Worm (Caenorhabditis elegans): ENCODE data around the gene F56C4.2.

Gene F56C4.2

DNA sequence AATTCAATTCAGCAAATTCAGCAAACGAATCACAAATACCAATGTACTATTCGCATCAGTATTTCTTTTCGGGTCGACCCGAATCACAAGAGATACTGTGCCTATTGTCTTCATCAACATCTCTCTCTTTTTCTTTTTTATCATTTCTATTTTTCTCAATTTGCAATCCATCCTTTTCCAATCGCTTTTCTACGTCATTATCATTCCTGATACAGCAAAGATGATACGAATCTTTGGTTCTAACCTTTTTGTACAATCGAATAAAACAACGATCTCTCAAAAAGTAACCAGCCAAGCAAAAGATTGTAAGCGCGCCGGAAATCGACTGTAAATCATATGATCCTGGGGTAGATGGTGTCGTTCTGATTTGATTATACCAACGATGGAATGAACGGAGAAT is 29.2 kb upstream of the F56C4.2 start (continued):
- no peak for TF ChIP-seq lsy-27 (tag; optimal IDR thresholded peaks at IDR 0.05; ENCODE audit: borderline replicate concordance, insufficient read depth)
- no peak for TF ChIP-seq ztf-25 (GFP tag; IDR thresholded peaks at IDR 0.05)
- TF ChIP-seq F37B4.10 (GFP tag; IDR thresholded peaks at IDR 0.05) = no peak

DNA sequence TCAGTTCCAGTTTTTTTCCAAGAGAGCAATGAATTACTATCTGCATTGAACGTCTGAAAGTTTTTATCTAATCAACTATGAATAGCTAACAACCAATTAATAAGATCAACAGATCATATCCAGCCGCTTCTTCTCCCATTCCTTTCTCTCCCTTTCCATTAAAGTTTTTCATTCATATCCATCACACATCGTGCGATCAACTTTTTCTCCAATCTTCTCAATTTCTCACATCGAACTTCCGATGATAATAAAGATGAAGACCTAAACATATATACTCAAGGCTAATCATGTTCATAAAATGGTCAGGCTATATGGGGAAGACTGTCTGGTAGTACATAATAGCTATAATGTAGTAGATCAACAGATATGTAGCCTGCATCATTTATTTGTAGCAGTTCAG is 26.8 kb upstream of the F56C4.2 start:
- TF ChIP-seq attf-6 (GFP tag; IDR thresholded peaks at IDR 0.05) (no peak), hmg-20 (GFP tag; IDR thresholded peaks at IDR 0.05) (no peak), nhr-90 (tag; optimal IDR thresholded peaks at IDR 0.05) (no peak)

DNA sequence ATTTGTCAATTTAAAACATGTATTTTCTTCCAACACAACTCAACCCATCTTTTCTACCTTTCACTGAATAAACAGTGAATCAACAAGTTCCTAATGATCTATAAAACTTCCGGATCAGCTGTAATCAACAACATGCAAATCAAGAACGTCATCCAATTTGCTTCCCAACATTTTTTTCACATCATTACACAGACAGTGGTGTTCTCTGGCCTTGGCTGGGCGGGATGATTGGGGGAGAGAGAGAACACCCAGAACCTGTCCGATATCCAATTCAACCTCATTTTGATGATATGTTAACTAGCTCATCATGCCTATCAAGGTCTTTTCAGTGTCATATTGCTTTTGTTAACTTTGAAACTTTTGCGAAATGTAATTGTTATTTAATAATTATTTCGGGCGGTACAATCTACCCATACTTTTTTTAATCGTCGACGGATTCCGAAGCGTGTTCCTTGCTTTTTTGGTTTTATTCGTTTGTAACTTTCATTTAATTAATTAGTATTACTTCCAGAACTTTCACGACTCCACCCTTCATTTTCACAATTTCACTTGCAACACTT is 24.1 kb upstream of the F56C4.2 start, which contains the start of gene ptr-14:
ptr-14 (plus strand) TSS at position 510 of the 560 bp plus-strand sequence.
- TF ChIP-seq lin-54 (GFP tag; optimal IDR thresholded peaks at IDR 0.05) (no peak), cebp-2 (GFP tag; IDR thresholded peaks at IDR 0.05) (no peak), somi-1 (GFP tag; optimal IDR thresholded peaks at IDR 0.05) (no peak), lag-1 (GFP tag; IDR thresholded peaks at IDR 0.05) (no peak), ceh-58 (GFP tag; IDR thresholded peaks at IDR 0.05) (no peak), F10E7.11 (tag; optimal IDR thresholded peaks at IDR 0.05) (no peak), B0035.1 (tag; optimal IDR thresholded peaks at IDR 0.05) (no peak), T07F8.4 (tag; optimal IDR thresholded peaks at IDR 0.05) (no peak), nfya-1 (tag; optimal IDR thresholded peaks at IDR 0.05; ENCODE audit: borderline replicate concordance, insufficient read depth) (no peak), pbrm-1 (GFP tag; IDR thresholded peaks at IDR 0.05) (no peak), unc-62 (GFP tag; optimal IDR thresholded peaks at IDR 0.05) (no peak), attf-6 (GFP tag; IDR thresholded peaks at IDR 0.05) (no peak), ZK185.1 (tag; optimal IDR thresholded peaks at IDR 0.05; ENCODE audit: poor library complexity, severe bottlenecking) (no peak), hrde-1 (tag; optimal IDR thresholded peaks at IDR 0.05; ENCODE audit: borderline replicate concordance) (no peak), ztf-3 (GFP tag; optimal IDR thresholded peaks at IDR 0.05) (no peak), attf-3 (GFP tag; conservative IDR thresholded peaks at IDR 0.05) (no peak), nhr-90 (tag; optimal IDR thresholded peaks at IDR 0.05) (no peak), nhr-120 (GFP tag; IDR thresholded peaks at IDR 0.05) (no peak), ets-4 (GFP tag; optimal IDR thresholded peaks at IDR 0.05) (no peak), lin-26 (GFP tag; IDR thresholded peaks at IDR 0.05) (no peak)

DNA sequence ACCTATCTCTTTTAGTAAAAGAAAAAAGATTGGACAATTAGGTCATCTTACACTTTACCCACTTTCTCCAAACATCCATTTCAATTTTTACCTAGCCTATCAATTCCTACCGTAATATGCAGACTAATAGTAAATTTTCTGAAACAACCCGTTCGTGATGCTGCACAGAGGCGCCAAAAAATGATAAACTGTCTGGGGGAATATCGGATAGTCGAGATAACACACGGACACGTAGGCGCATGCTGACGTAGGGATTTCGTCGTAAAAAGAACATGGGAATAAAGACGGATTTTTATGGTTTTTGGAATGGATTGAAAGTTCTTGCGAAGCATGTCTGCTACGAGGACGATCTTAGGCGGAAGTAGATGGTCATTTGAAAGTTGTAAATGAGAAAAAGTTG is 22.7 kb upstream of the F56C4.2 start:
- TF ChIP-seq nfya-2 (GFP tag; IDR thresholded peaks at IDR 0.05) = no peak
- no peak for TF ChIP-seq lin-40 (tag; optimal IDR thresholded peaks at IDR 0.05)
- TF ChIP-seq F23B12.7 (tag; optimal IDR thresholded peaks at IDR 0.05; ENCODE audit: insufficient read depth) = no peak
- TF ChIP-seq egl-18 (GFP tag; IDR thresholded peaks at IDR 0.05) = no peak
- no peak for TF ChIP-seq K12H6.12 (tag; optimal IDR thresholded peaks at IDR 0.05)
- TF ChIP-seq F39B2.1 (GFP tag; IDR thresholded peaks at IDR 0.05) = no peak

DNA sequence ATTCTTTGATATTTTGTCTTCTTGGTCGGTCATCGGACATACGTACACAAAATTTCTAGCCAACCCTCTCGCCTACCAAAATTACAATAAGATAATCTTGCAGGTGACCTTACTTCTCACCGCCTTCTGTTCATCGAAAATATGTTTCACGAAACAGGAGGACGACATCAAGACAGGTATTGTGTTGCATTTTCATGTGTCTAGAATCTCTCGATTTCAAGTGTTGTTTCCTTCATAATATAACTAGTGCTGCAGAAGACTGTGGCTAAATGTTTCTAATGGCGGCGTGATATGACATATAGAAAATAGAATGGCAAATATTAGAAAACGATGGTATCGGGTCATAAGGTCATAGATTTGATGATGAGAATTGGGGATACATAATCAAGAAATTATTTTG is 22.0 kb upstream of the F56C4.2 start:
- no peak for TF ChIP-seq xnd-1 (tag; optimal IDR thresholded peaks at IDR 0.05)
- no peak for TF ChIP-seq ceh-91 (GFP tag; IDR thresholded peaks at IDR 0.05)
- TF ChIP-seq lin-54 (GFP tag; optimal IDR thresholded peaks at IDR 0.05) = no peak
- TF ChIP-seq Y56A3A.18 (GFP tag; IDR thresholded peaks at IDR 0.05) = no peak

Data from whole organism, young adult.